Fruit fly (Drosophila melanogaster) whole organism, embryonic: ENCODE measurements around the gene fwd.
A peak's percentile ranks its signal among the peaks of the same experiment; 100 is the strongest.

Source experiments
- Adf1 ChIP-seq: fragments of 200-800 bp; sonication (Bioruptor generic); IDR thresholded peaks from 2 replicates; pipeline ENCODE4 v1.3.6; 2022; ENCODE audit warnings: missing biosample characterization, missing genetic modification characterization
- BtbVII ChIP-seq: fragments of 200-800 bp; sonication (Bioruptor generic); optimal IDR thresholded peaks from 3 replicates; lab custom pipeline; 2017; ENCODE audit warnings: missing biosample characterization, mild to moderate bottlenecking, missing genetic modification characterization
- CG10543 ChIP-seq: fragments of 200-800 bp; sonication (Bioruptor generic); optimal IDR thresholded peaks from 3 replicates; lab custom pipeline; 2017; ENCODE audit warnings: missing biosample characterization, mild to moderate bottlenecking, missing genetic modification characterization, moderate library complexity
- CG15479 ChIP-seq: fragments of 200-800 bp; sonication (Bioruptor generic); optimal IDR thresholded peaks from 3 replicates; lab custom pipeline; 2019; ENCODE audit warnings: missing biosample characterization, mild to moderate bottlenecking, missing genetic modification characterization, moderate library complexity
- CG1602 ChIP-seq: fragments of 200-800 bp; sonication (Bioruptor generic); optimal IDR thresholded peaks from 3 replicates; lab custom pipeline; 2016; ENCODE audit warnings: missing biosample characterization, missing genetic modification characterization
- CG16815 ChIP-seq: fragments of 200-800 bp; sonication (Bioruptor generic); optimal IDR thresholded peaks from 3 replicates; lab custom pipeline; 2017; ENCODE audit warnings: missing biosample characterization, mild to moderate bottlenecking, missing genetic modification characterization
- CG1792 ChIP-seq: fragments of 200-800 bp; sonication (Bioruptor generic); optimal IDR thresholded peaks from 2 replicates; lab custom pipeline; 2016; ENCODE audit warnings: missing biosample characterization, missing genetic modification characterization
- CG18599 ChIP-seq: fragments of 200-800 bp; sonication (Bioruptor generic); optimal IDR thresholded peaks from 3 replicates; lab custom pipeline; 2017; ENCODE audit warnings: missing biosample characterization, missing genetic modification characterization, mild to moderate bottlenecking, moderate library complexity, missing genetic modification reagents
- CG33213 ChIP-seq: fragments of 200-800 bp; sonication (Bioruptor generic); optimal IDR thresholded peaks from 3 replicates; lab custom pipeline; 2016; ENCODE audit warnings: missing biosample characterization, missing genetic modification characterization
- CG34376 ChIP-seq: fragments of 200-800 bp; sonication (Bioruptor generic); optimal IDR thresholded peaks from 2 replicates; lab custom pipeline; 2018; ENCODE audit warnings: missing biosample characterization, mild to moderate bottlenecking, missing genetic modification characterization
- CG3847 ChIP-seq: fragments of 200-800 bp; sonication (Bioruptor generic); IDR thresholded peaks from 2 replicates; pipeline ENCODE4 v1.3.6; 2022; ENCODE audit warnings: missing biosample characterization, missing genetic modification characterization
- CG4820 ChIP-seq: fragments of 200-800 bp; sonication (Bioruptor generic); optimal IDR thresholded peaks from 3 replicates; lab custom pipeline; 2016; ENCODE audit warnings: missing biosample characterization, missing genetic modification characterization
- CG7745 ChIP-seq: fragments of 200-800 bp; sonication (Bioruptor generic); optimal IDR thresholded peaks from 2 replicates; lab custom pipeline; 2018; ENCODE audit warnings: missing biosample characterization, mild to moderate bottlenecking, missing genetic modification characterization, moderate library complexity
- CG7987 ChIP-seq: fragments of 200-800 bp; sonication (Bioruptor generic); optimal IDR thresholded peaks from 2 replicates; lab custom pipeline; 2018; ENCODE audit warnings: missing biosample characterization, mild to moderate bottlenecking, missing genetic modification characterization, moderate library complexity
- CG9437 ChIP-seq: fragments of 200-800 bp; sonication (Bioruptor generic); optimal IDR thresholded peaks from 2 replicates; lab custom pipeline; 2018; ENCODE audit warnings: missing biosample characterization, mild to moderate bottlenecking, missing genetic modification characterization
- CTCF ChIP-seq: fragments of 200-800 bp; sonication (Bioruptor generic); optimal IDR thresholded peaks from 2 replicates; lab custom pipeline; 2017; ENCODE audit warnings: missing biosample characterization, mild to moderate bottlenecking, missing genetic modification characterization, moderate library complexity
- Dbx ChIP-seq: fragments of 200-800 bp; sonication (Bioruptor generic); IDR thresholded peaks from 3 replicates; pipeline ENCODE4 v1.3.6; 2022; ENCODE audit warnings: missing biosample characterization, missing genetic modification characterization
- Deaf1 ChIP-seq: fragments of 200-800 bp; optimal IDR thresholded peaks from 3 replicates; lab custom pipeline; 2019; ENCODE audit warnings: missing biosample characterization, mild to moderate bottlenecking, missing genetic modification characterization, moderate library complexity
- ERR ChIP-seq: fragments of 200-800 bp; sonication (Bioruptor generic); optimal IDR thresholded peaks from 2 replicates; lab custom pipeline; 2016; ENCODE audit warnings: missing biosample characterization, missing genetic modification characterization
- Fer1 ChIP-seq: fragments of 200-800 bp; sonication (Bioruptor generic); optimal IDR thresholded peaks from 2 replicates; lab custom pipeline; 2017; ENCODE audit warnings: missing biosample characterization, mild to moderate bottlenecking, missing genetic modification characterization
- GATAe ChIP-seq: fragments of 200-800 bp; sonication (Bioruptor generic); conservative IDR thresholded peaks from 2 replicates; pipeline ENCODE4 v1.3.6; 2022; ENCODE audit warnings: missing biosample characterization, missing genetic modification characterization
- Hey ChIP-seq: fragments of 200-800 bp; sonication (Bioruptor generic); optimal IDR thresholded peaks from 3 replicates; lab custom pipeline; 2018; ENCODE audit warnings: missing biosample characterization, mild to moderate bottlenecking, missing genetic modification characterization
- HmgZ ChIP-seq: fragments of 200-800 bp; sonication (Bioruptor generic); optimal IDR thresholded peaks from 2 replicates; lab custom pipeline; 2018; ENCODE audit warnings: missing biosample characterization, mild to moderate bottlenecking, missing genetic modification characterization
- Jarid2 ChIP-seq: fragments of 200-800 bp; sonication (Bioruptor generic); optimal IDR thresholded peaks from 3 replicates; lab custom pipeline; 2017; ENCODE audit warnings: mild to moderate bottlenecking, missing biosample characterization, missing genetic modification reagents, missing genetic modification characterization
- Med ChIP-seq: fragments of 200-800 bp; sonication (Bioruptor generic); peaks from one replicate; lab custom pipeline; 2016; ENCODE audit warnings: missing biosample characterization, missing genetic modification characterization, mild to moderate bottlenecking, inconsistent platforms, moderate library complexity
- chinmo ChIP-seq: fragments of 200-800 bp; sonication (Bioruptor generic); IDR thresholded peaks from 4 replicates; pipeline ENCODE4 v1.3.6; 2022; ENCODE audit warnings: missing biosample characterization, missing genetic modification characterization; ENCODE audit not compliant: partially characterized antibody
- ci ChIP-seq: fragments of 200-800 bp; sonication (Bioruptor generic); IDR thresholded peaks from 3 replicates; pipeline ENCODE4 v1.3.6; 2022; ENCODE audit warnings: missing biosample characterization, missing genetic modification characterization
- crol ChIP-seq: fragments of 200-800 bp; sonication (Bioruptor generic); IDR thresholded peaks from 2 replicates; pipeline ENCODE4 v1.3.6; 2022; ENCODE audit warnings: missing biosample characterization, missing genetic modification characterization
- dysf ChIP-seq: fragments of 200-800 bp; sonication (Bioruptor generic); IDR thresholded peaks from 3 replicates; pipeline ENCODE4 v1.3.6; 2022; ENCODE audit warnings: missing biosample characterization, missing genetic modification characterization
- exex ChIP-seq: fragments of 200-800 bp; sonication (Bioruptor generic); optimal IDR thresholded peaks from 4 replicates; lab custom pipeline; 2018; ENCODE audit warnings: missing biosample characterization, mild to moderate bottlenecking, missing genetic modification characterization, moderate library complexity
- ftz-f1 ChIP-seq: fragments of 200-800 bp; sonication (Bioruptor generic); optimal IDR thresholded peaks from 2 replicates; lab custom pipeline; 2016; ENCODE audit warnings: missing biosample characterization, missing genetic modification characterization
- grau ChIP-seq: fragments of 200-800 bp; optimal IDR thresholded peaks from 3 replicates; lab custom pipeline; 2019; ENCODE audit warnings: missing biosample characterization, mild to moderate bottlenecking, missing genetic modification characterization, moderate library complexity
- gro ChIP-seq: fragments of 200-800 bp; sonication (Bioruptor generic); optimal IDR thresholded peaks from 2 replicates; lab custom pipeline; 2016; ENCODE audit warnings: missing biosample characterization, missing genetic modification characterization
- hth ChIP-seq: fragments of >200 bp; optimal IDR thresholded peaks from 2 replicates; lab custom pipeline; 2017; ENCODE audit warnings: inconsistent platforms
- lab ChIP-seq: fragments of 200-800 bp; sonication (Bioruptor generic); optimal IDR thresholded peaks from 3 replicates; lab custom pipeline; 2017; ENCODE audit warnings: missing biosample characterization, missing genetic modification characterization, mild to moderate bottlenecking, moderate library complexity, missing genetic modification reagents
- lola ChIP-seq, 3 experiments: fragments of >200 bp in 2 of 3; fragments of 200-800 bp in 1 of 3; sonication (Bioruptor generic) in 1 of 3; optimal IDR thresholded peaks; 2 replicates each; lab custom pipeline; 2017 to 2019; ENCODE audit warnings: missing biosample characterization in 3 of 3, missing genetic modification characterization in 3 of 3, mild to moderate bottlenecking in 1 of 3, moderate library complexity in 1 of 3
- mirr ChIP-seq: fragments of 200-800 bp; sonication (Bioruptor generic); optimal IDR thresholded peaks from 3 replicates; lab custom pipeline; 2018; ENCODE audit warnings: missing biosample characterization, mild to moderate bottlenecking, missing genetic modification characterization
- so ChIP-seq: fragments of 200-800 bp; sonication (Bioruptor generic); IDR thresholded peaks from 3 replicates; pipeline ENCODE4 v1.3.6; 2022; ENCODE audit warnings: missing biosample characterization, missing genetic modification characterization
- stc ChIP-seq: fragments of 200-800 bp; sonication (Bioruptor generic); IDR thresholded peaks from 2 replicates; pipeline ENCODE4 v1.3.6; 2022; ENCODE audit warnings: missing biosample characterization, missing genetic modification characterization
- sug ChIP-seq: fragments of 200-800 bp; optimal IDR thresholded peaks from 2 replicates; lab custom pipeline; 2019; ENCODE audit warnings: missing biosample characterization, mild to moderate bottlenecking, missing genetic modification characterization, moderate library complexity
- tap ChIP-seq: fragments of 200-800 bp; optimal IDR thresholded peaks from 3 replicates; lab custom pipeline; 2019; ENCODE audit warnings: missing biosample characterization, mild to moderate bottlenecking, missing genetic modification characterization, moderate library complexity
- vnd ChIP-seq: fragments of 200-800 bp; sonication (Bioruptor generic); IDR thresholded peaks from 3 replicates; pipeline ENCODE4 v1.3.6; 2022; ENCODE audit warnings: missing biosample characterization, missing genetic modification characterization; ENCODE audit not compliant: partially characterized antibody
- zen ChIP-seq: fragments of 200-800 bp; sonication (Bioruptor generic); optimal IDR thresholded peaks from 3 replicates; lab custom pipeline; 2018; ENCODE audit warnings: missing biosample characterization, mild to moderate bottlenecking, missing genetic modification characterization, moderate library complexity
- zfh1 ChIP-seq: fragments of 200-800 bp; sonication (Bioruptor generic); IDR thresholded peaks from 3 replicates; pipeline ENCODE4 v1.3.6; 2022; ENCODE audit warnings: missing biosample characterization, missing genetic modification characterization

fwd gene

DNA sequence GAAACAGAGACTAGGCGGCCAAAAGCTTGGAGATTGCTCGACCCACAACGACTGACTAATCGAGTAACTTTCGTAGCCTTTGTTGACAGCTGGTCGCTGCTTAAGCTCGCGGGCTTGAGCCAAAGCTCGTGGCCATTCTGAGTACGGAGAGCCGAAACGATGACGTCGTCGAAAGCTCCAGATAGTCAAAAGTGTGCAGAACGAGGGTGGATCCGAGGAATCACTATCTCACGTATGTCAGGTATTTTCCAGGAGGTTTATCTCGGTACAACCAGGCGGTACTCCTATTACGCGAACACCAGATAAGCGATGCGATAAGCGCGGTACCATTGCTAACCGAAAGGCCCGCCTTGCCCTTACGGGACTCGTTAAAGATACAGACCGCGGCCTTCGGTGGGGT, 8.1 kb downstream of the fwd start (continued):
- peak; percentile 64 for TF ChIP-seq sug (tag; lab: Kevin White, UChicago)

- TF ChIP-seq so (GFP tag; lab: Robert Waterston, UW) (0 out of 3 replicates have a peak, but pooled peaks have one; percentile 33), CG7987 (GFP tag; lab: Kevin White, UChicago) (peak; percentile 11), ftz-f1 (GFP tag; lab: Kevin White, UChicago) (peak; percentile 58), stc (GFP tag; lab: Robert Waterston, UW) (no peak), BtbVII (GFP tag; lab: Kevin White, UChicago) (peak; percentile 45), CG16815 (no peak), lab (GFP tag; lab: Kevin White, UChicago) (peak; percentile 58), CG3847 (GFP tag; lab: Robert Waterston, UW) (0 out of 2 replicates have a peak, but pooled peaks have one; percentile 9), crol (GFP tag; lab: Robert Waterston, UW) (peak; percentile 60), CG34376 (GFP tag; lab: Kevin White, UChicago) (peak; percentile 98), CG15479 (GFP tag; lab: Kevin White, UChicago) (peak; percentile 95), hth (no peak), CG7745 (tag; lab: Kevin White, UChicago) (no peak), GATAe (GFP tag; lab: Robert Waterston, UW) (peak; percentile 30), Jarid2 (GFP tag; lab: Kevin White, UChicago) (no peak), CG1792 (GFP tag; lab: Kevin White, UChicago) (no peak), zfh1 (GFP tag; lab: Robert Waterston, UW) (0 out of 3 replicates have a peak, but pooled peaks have one; percentile 12), Dbx (GFP tag; lab: Robert Waterston, UW) (peak; percentile 28; the same call in 1 of the 3 replicates), tap (tag; lab: Kevin White, UChicago) (no peak), CG9437 (GFP tag; lab: Kevin White, UChicago) (no peak), CG33213 (GFP tag; lab: Kevin White, UChicago) (no peak), Adf1 (GFP tag; lab: Robert Waterston, UW) (peak; percentile 21; the same call in 1 of the 2 replicates), CG1602 (no peak), vnd (GFP tag; lab: Robert Waterston, UW) (0 out of 3 replicates have a peak, but pooled peaks have one; percentile 36), exex (tag; lab: Kevin White, UChicago) (peak; percentile 100), zen (peak; percentile 20), dysf (no peak), mirr (GFP tag; lab: Kevin White, UChicago) (peak; percentile 72), grau (tag; lab: Kevin White, UChicago) (no peak), chinmo (peak; percentile 82; the same call in 1 of the 4 replicates), ci (GFP tag; lab: Robert Waterston, UW) (0 out of 3 replicates have a peak, but pooled peaks have one; percentile 8), CG4820 (GFP tag; lab: Kevin White, UChicago) (no peak), HmgZ (peak; percentile 53), Fer1 (GFP tag; lab: Kevin White, UChicago) (peak; percentile 34), Deaf1 (tag; lab: Kevin White, UChicago) (peak; percentile 51), ERR (GFP tag; lab: Kevin White, UChicago) (peak; percentile 15), CG10543 (GFP tag; lab: Kevin White, UChicago) (peak; percentile 83), gro (peak; percentile 32), lola (GFP tag; optimal IDR thresholded peaks at IDR 0.05; lab: Kevin White, UChicago) (no peak), CG18599 (GFP tag; lab: Kevin White, UChicago) (peak; percentile 58), Med (no peak), Hey (tag; lab: Kevin White, UChicago) (peak; percentile 15), sug (tag; lab: Kevin White, UChicago) (peak; percentile 92), CTCF (GFP tag; lab: Kevin White, UChicago) (no peak)
Observed at dm6 chr3L:299952-300605, 19.6 kb downstream of the fwd start.
